Fruit fly (Drosophila melanogaster) whole organism, embryonic: ENCODE data around the gene CG7332.

ENCODE experiments used
- CG10209 ChIP-seq: fragments of 200-800 bp; sonication (Bioruptor generic); optimal IDR thresholded peaks from 3 replicates; lab custom pipeline; 2017; ENCODE audit warnings: missing biosample characterization, mild to moderate bottlenecking, missing genetic modification characterization, missing genetic modification reagents
- CG1024 ChIP-seq: fragments of 200-800 bp; sonication (Bioruptor generic); IDR thresholded peaks from 2 replicates; pipeline ENCODE4 v1.3.6; 2022; ENCODE audit warnings: missing biosample characterization, missing genetic modification characterization
- CG10267 ChIP-seq: fragments of 200-800 bp; sonication (Bioruptor generic); optimal IDR thresholded peaks from 2 replicates; lab custom pipeline; 2018; ENCODE audit warnings: missing biosample characterization, mild to moderate bottlenecking, missing genetic modification characterization, moderate library complexity
- CG12391 ChIP-seq: fragments of 200-800 bp; sonication (Bioruptor generic); optimal IDR thresholded peaks from 3 replicates; lab custom pipeline; 2018; ENCODE audit warnings: missing biosample characterization, mild to moderate bottlenecking, missing genetic modification characterization, moderate library complexity
- CG13287 ChIP-seq: fragments of 200-800 bp; sonication (Bioruptor generic); IDR thresholded peaks from 2 replicates; pipeline ENCODE4 v1.3.6; 2022; ENCODE audit warnings: missing biosample characterization, missing genetic modification characterization; ENCODE audit not compliant: partially characterized antibody
- CG13775 ChIP-seq: fragments of 200-800 bp; sonication (Bioruptor generic); optimal IDR thresholded peaks from 3 replicates; lab custom pipeline; 2017; ENCODE audit warnings: missing biosample characterization, mild to moderate bottlenecking, missing genetic modification characterization
- CG15073 ChIP-seq: fragments of 200-800 bp; sonication (Bioruptor generic); optimal IDR thresholded peaks from 2 replicates; lab custom pipeline; 2016; ENCODE audit warnings: missing biosample characterization, missing genetic modification characterization
- CG15514 ChIP-seq: fragments of 200-800 bp; sonication (Bioruptor generic); optimal IDR thresholded peaks from 3 replicates; lab custom pipeline; 2017; ENCODE audit warnings: missing biosample characterization, missing genetic modification characterization, mild to moderate bottlenecking, moderate library complexity, missing genetic modification reagents
- CG16813 ChIP-seq: fragments of 200-800 bp; sonication (Bioruptor generic); IDR thresholded peaks from 3 replicates; pipeline ENCODE4 v1.3.6; 2022; ENCODE audit warnings: missing biosample characterization, missing genetic modification characterization; ENCODE audit not compliant: partially characterized antibody
- CG16863 ChIP-seq: fragments of 200-800 bp; sonication (Bioruptor generic); optimal IDR thresholded peaks from 3 replicates; lab custom pipeline; 2016; ENCODE audit warnings: missing biosample characterization, missing genetic modification characterization
- CG17385 ChIP-seq: fragments of 200-800 bp; sonication (Bioruptor generic); optimal IDR thresholded peaks from 3 replicates; lab custom pipeline; 2018; ENCODE audit warnings: missing biosample characterization, mild to moderate bottlenecking, missing genetic modification characterization
- CG1792 ChIP-seq: fragments of 200-800 bp; sonication (Bioruptor generic); optimal IDR thresholded peaks from 2 replicates; lab custom pipeline; 2016; ENCODE audit warnings: missing biosample characterization, missing genetic modification characterization
- CG2116 ChIP-seq: fragments of 200-800 bp; sonication (Bioruptor generic); optimal IDR thresholded peaks from 3 replicates; lab custom pipeline; 2018; ENCODE audit warnings: missing biosample characterization, mild to moderate bottlenecking, missing genetic modification characterization
- CG2712 ChIP-seq: fragments of 200-800 bp; optimal IDR thresholded peaks from 3 replicates; lab custom pipeline; 2019; ENCODE audit warnings: missing biosample characterization, mild to moderate bottlenecking, missing genetic modification characterization, moderate library complexity
- CG34422 ChIP-seq: fragments of 200-800 bp; sonication (Bioruptor generic); IDR thresholded peaks from 3 replicates; pipeline ENCODE4 v1.3.6; 2022; ENCODE audit warnings: missing biosample characterization, missing genetic modification characterization
- CG4617 ChIP-seq: fragments of 200-800 bp; sonication (Bioruptor generic); optimal IDR thresholded peaks from 3 replicates; lab custom pipeline; 2016; ENCODE audit warnings: missing biosample characterization, missing genetic modification characterization, borderline replicate concordance
- CG5180 ChIP-seq: fragments of 200-800 bp; sonication (Bioruptor generic); optimal IDR thresholded peaks from 3 replicates; lab custom pipeline; 2017; ENCODE audit warnings: missing biosample characterization, missing genetic modification characterization, mild to moderate bottlenecking, moderate library complexity, missing genetic modification reagents
- CG7556 ChIP-seq: fragments of 200-800 bp; sonication (Bioruptor generic); optimal IDR thresholded peaks from 2 replicates; lab custom pipeline; 2017; ENCODE audit warnings: missing biosample characterization, mild to moderate bottlenecking, missing genetic modification characterization
- CG7745 ChIP-seq: fragments of 200-800 bp; sonication (Bioruptor generic); optimal IDR thresholded peaks from 2 replicates; lab custom pipeline; 2018; ENCODE audit warnings: missing biosample characterization, mild to moderate bottlenecking, missing genetic modification characterization, moderate library complexity
- CG7963 ChIP-seq: fragments of 200-800 bp; sonication (Bioruptor generic); IDR thresholded peaks from 3 replicates; pipeline ENCODE4 v1.3.6; 2022; ENCODE audit warnings: missing biosample characterization, missing genetic modification characterization; ENCODE audit not compliant: partially characterized antibody
- CG8924 ChIP-seq: fragments of 200-800 bp; optimal IDR thresholded peaks from 3 replicates; lab custom pipeline; 2019; ENCODE audit warnings: missing biosample characterization, mild to moderate bottlenecking, missing genetic modification characterization, moderate library complexity
- CG8944 ChIP-seq: fragments of 200-800 bp; sonication (Bioruptor generic); optimal IDR thresholded peaks from 3 replicates; lab custom pipeline; 2016; ENCODE audit warnings: missing biosample characterization, missing genetic modification characterization
- CoRest ChIP-seq: fragments of 200-800 bp; sonication (Bioruptor generic); optimal IDR thresholded peaks from 3 replicates; lab custom pipeline; 2018; ENCODE audit warnings: missing biosample characterization, mild to moderate bottlenecking, missing genetic modification characterization, moderate library complexity
- D19A ChIP-seq: fragments of 200-800 bp; optimal IDR thresholded peaks from 3 replicates; lab custom pipeline; 2019; ENCODE audit warnings: missing biosample characterization, mild to moderate bottlenecking, missing genetic modification characterization, moderate library complexity
- Doc3 ChIP-seq: fragments of 200-800 bp; sonication (Bioruptor generic); IDR thresholded peaks from 3 replicates; pipeline ENCODE4 v1.3.6; 2022; ENCODE audit warnings: missing biosample characterization, missing genetic modification characterization; ENCODE audit not compliant: partially characterized antibody
- E2f2 ChIP-seq: fragments of 200-800 bp; sonication (Bioruptor generic); IDR thresholded peaks from 2 replicates; pipeline ENCODE4 v1.3.6; 2022; ENCODE audit warnings: missing biosample characterization, missing genetic modification characterization
- HLH3B ChIP-seq: fragments of 200-800 bp; sonication (Bioruptor generic); IDR thresholded peaks from 2 replicates; pipeline ENCODE4 v1.3.6; 2022; ENCODE audit warnings: missing biosample characterization, missing genetic modification characterization
- MBD-R2 ChIP-seq: fragments of 200-800 bp; sonication (Bioruptor generic); IDR thresholded peaks from 2 replicates; pipeline ENCODE4 v1.3.6; 2022; ENCODE audit warnings: missing biosample characterization, missing genetic modification characterization
- NC2α ChIP-seq: fragments of 200-800 bp; sonication (Bioruptor generic); optimal IDR thresholded peaks from 2 replicates; lab custom pipeline; 2016; ENCODE audit warnings: missing biosample characterization, missing genetic modification characterization
- Opbp ChIP-seq: fragments of 200-800 bp; sonication (Bioruptor generic); IDR thresholded peaks from 3 replicates; pipeline ENCODE4 v1.3.6; 2022; ENCODE audit warnings: missing biosample characterization, missing genetic modification characterization; ENCODE audit not compliant: partially characterized antibody
- Rx ChIP-seq: fragments of 200-800 bp; sonication (Bioruptor generic); IDR thresholded peaks from 2 replicates; pipeline ENCODE4 v1.3.6; 2022; ENCODE audit warnings: missing biosample characterization, missing genetic modification characterization
- Stat92E ChIP-seq, 3 experiments: fragments of >200 bp in 2 of 3; fragments of 200-800 bp in 1 of 3; sonication (Bioruptor generic) in 1 of 3; optimal IDR thresholded peaks; 2 replicates each; lab custom pipeline; 2017 to 2019; ENCODE audit warnings: missing biosample characterization in 3 of 3, missing genetic modification characterization in 3 of 3, mild to moderate bottlenecking in 1 of 3, moderate library complexity in 1 of 3
- YL-1 ChIP-seq: fragments of 200-800 bp; sonication (Bioruptor generic); optimal IDR thresholded peaks from 3 replicates; lab custom pipeline; 2017; ENCODE audit warnings: missing biosample characterization, mild to moderate bottlenecking, missing genetic modification characterization
- ab ChIP-seq: fragments of 200-800 bp; sonication (Bioruptor generic); optimal IDR thresholded peaks from 2 replicates; lab custom pipeline; 2016; ENCODE audit warnings: missing biosample characterization, missing genetic modification characterization
- amos ChIP-seq: fragments of 200-800 bp; sonication (Bioruptor generic); IDR thresholded peaks from 2 replicates; pipeline ENCODE4 v1.3.6; 2022; ENCODE audit warnings: missing biosample characterization, missing genetic modification characterization; ENCODE audit not compliant: partially characterized antibody
- ara ChIP-seq: fragments of 200-800 bp; sonication (Bioruptor generic); IDR thresholded peaks from 2 replicates; pipeline ENCODE4 v1.3.6; 2022; ENCODE audit warnings: missing biosample characterization, missing genetic modification characterization
- ash1 ChIP-seq: fragments of 200-800 bp; sonication (Bioruptor generic); optimal IDR thresholded peaks from 2 replicates; lab custom pipeline; 2018; ENCODE audit warnings: missing biosample characterization, mild to moderate bottlenecking, missing genetic modification characterization
- bbx ChIP-seq: fragments of 200-800 bp; sonication (Bioruptor generic); IDR thresholded peaks from 2 replicates; pipeline ENCODE4 v1.3.6; 2022; ENCODE audit warnings: missing biosample characterization, missing genetic modification characterization; ENCODE audit not compliant: partially characterized antibody
- disco-r ChIP-seq: fragments of 200-800 bp; sonication (Bioruptor generic); optimal IDR thresholded peaks from 2 replicates; lab custom pipeline; 2016; ENCODE audit warnings: missing biosample characterization, missing genetic modification characterization
- gcm ChIP-seq: fragments of 200-800 bp; sonication (Bioruptor generic); optimal IDR thresholded peaks from 2 replicates; lab custom pipeline; 2019; ENCODE audit warnings: missing biosample characterization, mild to moderate bottlenecking, missing genetic modification characterization, moderate library complexity
- hb ChIP-seq: fragments of 200-800 bp; sonication (Bioruptor generic); IDR thresholded peaks from 3 replicates; pipeline ENCODE4 v1.3.6; 2022; ENCODE audit warnings: missing biosample characterization, missing genetic modification characterization; ENCODE audit not compliant: partially characterized antibody
- hbn ChIP-seq: fragments of 200-800 bp; sonication (Bioruptor generic); IDR thresholded peaks from 2 replicates; pipeline ENCODE4 v1.3.6; 2022; ENCODE audit warnings: missing biosample characterization, missing genetic modification characterization; ENCODE audit not compliant: partially characterized antibody
- inv ChIP-seq: fragments of 200-800 bp; sonication (Bioruptor generic); IDR thresholded peaks from 2 replicates; pipeline ENCODE4 v1.3.6; 2022; ENCODE audit warnings: missing biosample characterization, missing genetic modification characterization; ENCODE audit not compliant: partially characterized antibody
- jumu ChIP-seq: fragments of 200-800 bp; sonication (Bioruptor generic); optimal IDR thresholded peaks from 3 replicates; lab custom pipeline; 2016; ENCODE audit warnings: missing biosample characterization, missing genetic modification characterization
- mld ChIP-seq: fragments of 200-800 bp; sonication (Bioruptor generic); IDR thresholded peaks from 3 replicates; pipeline ENCODE4 v1.3.6; 2022; ENCODE audit warnings: missing biosample characterization, missing genetic modification characterization; ENCODE audit not compliant: partially characterized antibody
- run ChIP-seq: fragments of 200-800 bp; sonication (Bioruptor generic); optimal IDR thresholded peaks from 3 replicates; lab custom pipeline; 2018; ENCODE audit warnings: missing biosample characterization, mild to moderate bottlenecking, missing genetic modification characterization
- stwl ChIP-seq: fragments of 200-800 bp; sonication (Bioruptor generic); optimal IDR thresholded peaks from 3 replicates; lab custom pipeline; 2018; ENCODE audit warnings: missing biosample characterization, mild to moderate bottlenecking, missing genetic modification characterization, moderate library complexity
- tio ChIP-seq: fragments of 200-800 bp; sonication (Bioruptor generic); optimal IDR thresholded peaks from 2 replicates; lab custom pipeline; 2017; ENCODE audit warnings: missing biosample characterization, missing genetic modification characterization, inconsistent platforms
- vnd ChIP-seq: fragments of 200-800 bp; sonication (Bioruptor generic); IDR thresholded peaks from 3 replicates; pipeline ENCODE4 v1.3.6; 2022; ENCODE audit warnings: missing biosample characterization, missing genetic modification characterization; ENCODE audit not compliant: partially characterized antibody

Gene CG7332

DNA sequence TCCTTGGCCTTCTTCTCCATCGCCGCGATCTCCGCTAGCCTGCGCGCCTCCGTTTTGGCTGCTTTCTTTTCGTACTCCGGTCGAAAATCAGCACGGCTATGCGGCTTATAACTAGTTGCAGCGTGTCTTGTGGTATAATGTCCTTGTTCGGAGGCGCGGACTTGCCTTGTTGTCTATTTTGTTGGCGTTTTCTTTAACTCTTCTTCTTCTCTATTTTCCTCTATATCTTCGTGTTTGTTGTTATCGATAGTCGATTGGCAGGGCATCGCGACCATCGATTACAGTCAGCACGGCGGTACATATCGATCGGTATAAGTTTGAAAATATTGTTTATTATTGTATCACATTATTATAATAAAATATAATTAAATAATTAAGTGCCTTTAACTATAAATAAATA lies 9.1 kb downstream of the CG7332 start, which contains the start of gene Flacc (continued):
- TF ChIP-seq CG16813 (GFP tag; lab: Robert Waterston, UW) (peak; percentile 80), MBD-R2 (GFP tag; lab: Robert Waterston, UW) (peak; percentile 62), mld (GFP tag; lab: Robert Waterston, UW) (peak; percentile 86), CG1792 (GFP tag; lab: Kevin White, UChicago) (no peak), CG10209 (GFP tag; lab: Kevin White, UChicago) (no peak), stwl (tag; lab: Kevin White, UChicago) (peak; percentile 71), E2f2 (GFP tag; lab: Robert Waterston, UW) (peak; percentile 85), CG7556 (GFP tag; lab: Kevin White, UChicago) (no peak), YL-1 (GFP tag; lab: Kevin White, UChicago) (peak; percentile 37), Opbp (peak; percentile 82; the same call in 2 of the 3 replicates), gcm (GFP tag; lab: Kevin White, UChicago) (no peak), CG4617 (GFP tag; lab: Kevin White, UChicago) (peak; percentile 58), CG5180 (GFP tag; lab: Kevin White, UChicago) (no peak), ara (no peak), CG17385 (GFP tag; lab: Kevin White, UChicago) (peak; percentile 95), CG1024 (GFP tag; lab: Robert Waterston, UW) (no peak), D19A (tag; lab: Kevin White, UChicago) (no peak), CG7745 (tag; lab: Kevin White, UChicago) (no peak), HLH3B (no peak), run (tag; lab: Kevin White, UChicago) (no peak), CG34422 (0 out of 3 replicates have a peak, but pooled peaks have one; percentile 40), vnd (peak; percentile 79), NC2α (no peak), bbx (peak; percentile 87), ab (GFP tag; lab: Kevin White, UChicago) (no peak), CG2712 (peak; percentile 33), Doc3 (GFP tag; lab: Robert Waterston, UW) (peak; percentile 80), amos (GFP tag; lab: Robert Waterston, UW) (peak; percentile 88), CG2116 (GFP tag; lab: Kevin White, UChicago) (peak; percentile 81), CG13775 (GFP tag; lab: Kevin White, UChicago) (no peak), CG8944 (GFP tag; lab: Kevin White, UChicago) (no peak), Stat92E (GFP tag; optimal IDR thresholded peaks at IDR 0.05; lab: Kevin White, UChicago) (no peak), CG15514 (GFP tag; lab: Kevin White, UChicago) (peak; percentile 62), ash1 (GFP tag; lab: Kevin White, UChicago) (no peak), Rx (GFP tag; lab: Robert Waterston, UW) (no peak), CG12391 (peak; percentile 9), tio (GFP tag; lab: Kevin White, UChicago) (no peak), CG13287 (GFP tag; lab: Robert Waterston, UW) (peak; percentile 96), disco-r (no peak), CG15073 (no peak), CG7963 (peak; percentile 79), CG16863 (no peak), hb (peak; percentile 70), CG8924 (tag; lab: Kevin White, UChicago) (peak; percentile 13), CG10267 (tag; lab: Kevin White, UChicago) (peak; percentile 43), jumu (no peak), inv (GFP tag; lab: Robert Waterston, UW) (peak; percentile 74), CoRest (tag; lab: Kevin White, UChicago) (peak; percentile 3), hbn (GFP tag; lab: Robert Waterston, UW) (peak; percentile 71)
